Fruit fly (Drosophila melanogaster): ENCODE results near the gene CG12519.
A peak's percentile ranks its signal among the peaks of the same experiment; 100 is the strongest.

The CG12519 gene

dm6 chr3L:19516547-19516946 is 44.3 kb downstream of the CG12519 start:
- TF ChIP-seq gl (tag; optimal IDR thresholded peaks at IDR 0.05) (no peak), Pif1A (GFP tag; optimal IDR thresholded peaks at IDR 0.05) (peak; percentile 37), D1 (tag; optimal IDR thresholded peaks at IDR 0.05) (peak; percentile 59), CG4496 (GFP tag; IDR thresholded peaks at IDR 0.05) (peak; percentile 85), Ets98B (GFP tag; IDR thresholded peaks at IDR 0.05) (peak; percentile 47; the same call in 1 of the 2 replicates), CG14655 (GFP tag; optimal IDR thresholded peaks at IDR 0.05) (peak; percentile 3), CG17806 (tag; optimal IDR thresholded peaks at IDR 0.05) (no peak), CG15710 (tag; optimal IDR thresholded peaks at IDR 0.05) (no peak), rn (GFP tag; IDR thresholded peaks at IDR 0.05) (peak; percentile 60), CG32121 (GFP tag; IDR thresholded peaks at IDR 0.05) (peak; percentile 32; the same call in 1 of the 2 replicates), CG34367 (tag; optimal IDR thresholded peaks at IDR 0.05) (peak; percentile 28), EcR (GFP tag; optimal IDR thresholded peaks at IDR 0.05) (no peak), CG8159 (tag; optimal IDR thresholded peaks at IDR 0.05) (no peak)

- TF ChIP-seq CG9948 (tag; optimal IDR thresholded peaks at IDR 0.05) (no peak), gl (tag; optimal IDR thresholded peaks at IDR 0.05) (no peak), EcR (GFP tag; optimal IDR thresholded peaks at IDR 0.05) (no peak), CG34367 (tag; optimal IDR thresholded peaks at IDR 0.05) (no peak), rn (GFP tag; IDR thresholded peaks at IDR 0.05) (no peak), CG8159 (tag; optimal IDR thresholded peaks at IDR 0.05) (no peak), CG13204 (GFP tag; optimal IDR thresholded peaks at IDR 0.05) (no peak), Snoo (tag; optimal IDR thresholded peaks at IDR 0.05) (no peak), fd96Ca (GFP tag; IDR thresholded peaks at IDR 0.05) (no peak), CG4496 (GFP tag; IDR thresholded peaks at IDR 0.05) (no peak), CG10348 (GFP tag; IDR thresholded peaks at IDR 0.05) (no peak)
Observed at dm6 chr3L:19518232-19518631, 45.9 kb downstream of the CG12519 start, which contains the start of gene Cpr76Ba. Gene Cpr76Ba, minus strand, starts transcription at chr3L:19518332.

dm6 chr3L:19519349-19519748 is 47.1 kb downstream of the CG12519 start, which contains the start of gene Cpr76Bb:
Gene Cpr76Bb, plus strand, starts transcription at chr3L:19519649.
- TF ChIP-seq Snoo (tag; optimal IDR thresholded peaks at IDR 0.05) (no peak), EcR (GFP tag; optimal IDR thresholded peaks at IDR 0.05) (no peak), CG15710 (tag; optimal IDR thresholded peaks at IDR 0.05) (no peak), D1 (tag; optimal IDR thresholded peaks at IDR 0.05) (no peak), Pif1B (GFP tag; optimal IDR thresholded peaks at IDR 0.05) (no peak), CG4496 (GFP tag; IDR thresholded peaks at IDR 0.05) (no peak), CG12605 (GFP tag; IDR thresholded peaks at IDR 0.05) (no peak), CG17806 (tag; optimal IDR thresholded peaks at IDR 0.05) (no peak), CG10348 (GFP tag; IDR thresholded peaks at IDR 0.05) (no peak), CG8301 (tag; optimal IDR thresholded peaks at IDR 0.05) (no peak), rn (GFP tag; IDR thresholded peaks at IDR 0.05) (no peak), CG13204 (GFP tag; optimal IDR thresholded peaks at IDR 0.05) (no peak), CG32121 (GFP tag; IDR thresholded peaks at IDR 0.05) (no peak)

dm6 chr3L:19520645-19521044 is 48.4 kb downstream of the CG12519 start, which contains the start of gene Cpr76Bc:
Gene Cpr76Bc, plus strand, starts transcription at chr3L:19520945.
- TF ChIP-seq D1 (tag; optimal IDR thresholded peaks at IDR 0.05) (no peak), CG34367 (tag; optimal IDR thresholded peaks at IDR 0.05) (no peak), CG8301 (tag; optimal IDR thresholded peaks at IDR 0.05) (no peak), rn (GFP tag; IDR thresholded peaks at IDR 0.05) (no peak), gl (tag; optimal IDR thresholded peaks at IDR 0.05) (no peak), Pif1A (GFP tag; optimal IDR thresholded peaks at IDR 0.05) (no peak), fd96Ca (GFP tag; IDR thresholded peaks at IDR 0.05) (no peak), Ets98B (GFP tag; IDR thresholded peaks at IDR 0.05) (no peak), CG9948 (tag; optimal IDR thresholded peaks at IDR 0.05) (no peak), CG8159 (tag; optimal IDR thresholded peaks at IDR 0.05) (no peak)

- TF ChIP-seq CG32121 (GFP tag; IDR thresholded peaks at IDR 0.05) (no peak), CG9948 (tag; optimal IDR thresholded peaks at IDR 0.05) (no peak), gl (tag; optimal IDR thresholded peaks at IDR 0.05) (no peak), CG8301 (tag; optimal IDR thresholded peaks at IDR 0.05) (no peak), CG8159 (tag; optimal IDR thresholded peaks at IDR 0.05) (no peak), D1 (tag; optimal IDR thresholded peaks at IDR 0.05) (no peak), Pif1B (GFP tag; optimal IDR thresholded peaks at IDR 0.05) (no peak), CG34367 (tag; optimal IDR thresholded peaks at IDR 0.05) (no peak), CG12605 (GFP tag; IDR thresholded peaks at IDR 0.05) (no peak), fd96Ca (GFP tag; IDR thresholded peaks at IDR 0.05) (no peak), CG14655 (GFP tag; optimal IDR thresholded peaks at IDR 0.05) (no peak), Pif1A (GFP tag; optimal IDR thresholded peaks at IDR 0.05) (no peak), CG10348 (GFP tag; IDR thresholded peaks at IDR 0.05) (no peak)
Observed at dm6 chr3L:19521093-19521492, 48.8 kb downstream of the CG12519 start.
